Fruit fly (Drosophila melanogaster): ENCODE measurements around the gene dnk.

Gene dnk

dm6 chr3R:19014027-19014426, 33.2 kb downstream of the dnk start:
- TF ChIP-seq OdsH (GFP tag; optimal IDR thresholded peaks at IDR 0.05) (no peak), eg (GFP tag; IDR thresholded peaks at IDR 0.05) (0 out of 3 replicates have a peak, but pooled peaks have one; percentile 11)

DNA sequence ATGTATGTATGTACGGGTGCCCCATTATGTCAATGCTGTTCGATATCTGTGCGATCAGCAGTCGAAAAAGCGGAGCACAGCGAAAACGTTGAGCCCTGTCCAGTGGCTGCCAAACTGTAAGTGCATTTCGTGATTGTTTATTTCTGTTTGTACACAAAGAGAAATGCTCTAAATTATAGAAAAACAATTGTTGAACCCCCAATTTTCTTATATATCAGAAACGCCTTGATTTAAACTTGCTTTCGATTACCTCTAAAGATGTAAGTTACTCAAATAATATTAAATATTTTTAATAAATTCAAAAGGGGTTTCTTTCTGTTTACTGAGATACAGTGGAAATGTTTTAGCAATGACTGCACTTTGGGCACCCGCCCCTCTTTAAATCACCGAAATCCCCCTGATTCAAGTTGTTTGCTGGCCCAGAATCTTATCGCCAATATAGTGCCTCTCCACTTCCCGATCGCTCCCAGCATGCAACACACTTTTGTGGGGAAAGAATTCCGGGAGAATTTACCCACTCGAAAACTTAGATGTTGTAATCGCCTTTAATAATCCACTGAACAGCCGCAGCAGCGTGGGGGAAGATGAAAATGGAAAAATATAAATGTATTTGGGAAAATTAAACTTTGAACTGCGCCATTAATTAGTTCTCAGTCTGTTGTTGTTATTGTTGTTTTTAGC, 34.1 kb downstream of the dnk start:
- TF ChIP-seq esn (GFP tag; optimal IDR thresholded peaks at IDR 0.05): peak; percentile 38
- peak; percentile 23 for TF ChIP-seq Hr4 (GFP tag; optimal IDR thresholded peaks at IDR 0.05)
- no peak for TF ChIP-seq CG34406 (GFP tag; optimal IDR thresholded peaks at IDR 0.05)
- TF ChIP-seq eg (GFP tag; IDR thresholded peaks at IDR 0.05): peak; percentile 70; the same call in 2 of the 3 replicates
- TF ChIP-seq fd59A (GFP tag; optimal IDR thresholded peaks at IDR 0.05): no peak
- TF ChIP-seq CG8632 (GFP tag; optimal IDR thresholded peaks at IDR 0.05): peak; percentile 1
- TF ChIP-seq CG8119 (GFP tag; IDR thresholded peaks at IDR 0.05): peak; percentile 35; the same call in 1 of the 3 replicates
- no peak for TF ChIP-seq CG16779 (tag; optimal IDR thresholded peaks at IDR 0.05)
- TF ChIP-seq pdm3 (GFP tag; optimal IDR thresholded peaks at IDR 0.05): peak; percentile 7
- TF ChIP-seq Blimp-1 (GFP tag; optimal IDR thresholded peaks at IDR 0.05): no peak
- TF ChIP-seq CG6854 (GFP tag; optimal IDR thresholded peaks at IDR 0.05): no peak
- no peak for TF ChIP-seq svp (GFP tag)
- TF ChIP-seq CG11902 (GFP tag; optimal IDR thresholded peaks at IDR 0.05): no peak
- no peak for TF ChIP-seq Smox (GFP tag; optimal IDR thresholded peaks at IDR 0.05)
- no peak for TF ChIP-seq CG6792 (GFP tag; optimal IDR thresholded peaks at IDR 0.05)
- no peak for TF ChIP-seq fd85E (GFP tag; optimal IDR thresholded peaks at IDR 0.05)
- TF ChIP-seq ss (GFP tag; optimal IDR thresholded peaks at IDR 0.05): no peak
- no peak for TF ChIP-seq spab (GFP tag; optimal IDR thresholded peaks at IDR 0.05)
- peak; percentile 28 for TF ChIP-seq net (GFP tag; optimal IDR thresholded peaks at IDR 0.05)
- no peak for TF ChIP-seq CG6276 (GFP tag; optimal IDR thresholded peaks at IDR 0.05)
- TF ChIP-seq CG8319 (GFP tag; optimal IDR thresholded peaks at IDR 0.05): no peak
- no peak for TF ChIP-seq fkh (GFP tag; optimal IDR thresholded peaks at IDR 0.05)
- peak; percentile 11 for TF ChIP-seq Ets96B (tag; optimal IDR thresholded peaks at IDR 0.05)
- TF ChIP-seq CG6163 (GFP tag; IDR thresholded peaks at IDR 0.05): peak; percentile 64
- TF ChIP-seq vri (GFP tag; optimal IDR thresholded peaks at IDR 0.05): no peak
- TF ChIP-seq achi (GFP tag; optimal IDR thresholded peaks at IDR 0.05): peak; percentile 33
- no peak for TF ChIP-seq Ets21C (GFP tag; optimal IDR thresholded peaks at IDR 0.05)
- no peak for TF ChIP-seq CG9139 (GFP tag; optimal IDR thresholded peaks at IDR 0.05)
- no peak for TF ChIP-seq dac (GFP tag; optimal IDR thresholded peaks at IDR 0.05)
- no peak for TF ChIP-seq Sox14 (GFP tag; optimal IDR thresholded peaks at IDR 0.05)
- TF ChIP-seq CG11762 (GFP tag; optimal IDR thresholded peaks at IDR 0.05; ENCODE audit: insufficient read depth): no peak
- TF ChIP-seq Met (GFP tag; optimal IDR thresholded peaks at IDR 0.05): peak; percentile 7
- TF ChIP-seq acj6 (GFP tag; optimal IDR thresholded peaks at IDR 0.05): no peak
- TF ChIP-seq CG6808 (GFP tag; optimal IDR thresholded peaks at IDR 0.05): no peak
- TF ChIP-seq CG1621 (tag; optimal IDR thresholded peaks at IDR 0.05): no peak
- peak; percentile 78 for TF ChIP-seq Eip78C (GFP tag)
- TF ChIP-seq cyc (GFP tag; optimal IDR thresholded peaks at IDR 0.05): no peak
- no peak for TF ChIP-seq CG7368 (GFP tag; optimal IDR thresholded peaks at IDR 0.05)
- TF ChIP-seq Sox102F (GFP tag; optimal IDR thresholded peaks at IDR 0.05): no peak
- TF ChIP-seq Hr39 (GFP tag; optimal IDR thresholded peaks at IDR 0.05): no peak
- no peak for TF ChIP-seq dsx (GFP tag; optimal IDR thresholded peaks at IDR 0.05; ENCODE audit: poor library complexity, severe bottlenecking)
- TF ChIP-seq Gug (GFP tag; IDR thresholded peaks at IDR 0.05): peak; percentile 67; the same call in 1 of the 2 replicates
- no peak for TF ChIP-seq CG10669 (GFP tag; optimal IDR thresholded peaks at IDR 0.05)
- TF ChIP-seq CG31627 (GFP tag; optimal IDR thresholded peaks at IDR 0.05): no peak
- TF ChIP-seq Hr38 (GFP tag; optimal IDR thresholded peaks at IDR 0.05): no peak
- TF ChIP-seq Sox15 (GFP tag; optimal IDR thresholded peaks at IDR 0.05): no peak
- TF ChIP-seq Eip93F (GFP tag; optimal IDR thresholded peaks at IDR 0.05): no peak
- 0 out of 2 replicates have a peak, but pooled peaks have one; percentile 18 for TF ChIP-seq CG11294 (GFP tag; IDR thresholded peaks at IDR 0.05)
